Worm (Caenorhabditis elegans) whole organism, L3 larva: ENCODE measurements around the gene clec-162.
A peak's percentile ranks its signal among the peaks of the same experiment; 100 is the strongest.

Source experiments
- ZK546.5 ChIP-seq: sonication (generic microtip); optimal IDR thresholded peaks from 2 replicates; lab custom pipeline; 2017; ENCODE audit warnings: missing biosample characterization, missing genetic modification characterization
- aly-2 ChIP-seq: fragments of 150-350 bp; optimal IDR thresholded peaks from 2 replicates; lab custom pipeline; 2014; ENCODE audit warnings: missing biosample characterization, missing genetic modification characterization
- ceh-82 ChIP-seq: fragments of 150-350 bp; optimal IDR thresholded peaks from 2 replicates; lab custom pipeline; 2014; ENCODE audit warnings: missing biosample characterization, missing genetic modification characterization
- daf-12 ChIP-seq: fragments of 150-350 bp; optimal IDR thresholded peaks from 2 replicates; lab custom pipeline; 2014; ENCODE audit warnings: missing biosample characterization, missing genetic modification reagents, missing genetic modification characterization
- egl-27 ChIP-seq: sonication (generic microtip); optimal IDR thresholded peaks from 4 replicates; lab custom pipeline; 2017; ENCODE audit warnings: missing biosample characterization, missing genetic modification reagents, missing genetic modification characterization
- egl-5 ChIP-seq: fragments of 150-350 bp; optimal IDR thresholded peaks from 2 replicates; lab custom pipeline; 2017; ENCODE audit warnings: missing biosample characterization, missing genetic modification reagents, missing genetic modification characterization, inconsistent platforms
- elt-1 ChIP-seq: fragments of 150-350 bp; optimal IDR thresholded peaks from 2 replicates; lab custom pipeline; 2014; ENCODE audit warnings: missing biosample characterization, missing genetic modification characterization
- elt-2 ChIP-seq: sonication (generic microtip); optimal IDR thresholded peaks from 2 replicates; lab custom pipeline; 2016; ENCODE audit warnings: missing genetic modification reagents, mild to moderate bottlenecking, missing genetic modification characterization, missing compliant biosample characterization
- elt-3 ChIP-seq, 3 experiments: fragments of 150-350 bp in 1 of 3; sonication (generic microtip) in 2 of 3; optimal IDR thresholded peaks; 2 replicates in 2 of 3; 4 replicates in 1 of 3; lab custom pipeline; 2014 to 2017; ENCODE audit warnings: missing biosample characterization in 3 of 3, missing genetic modification characterization in 3 of 3
- eor-1 ChIP-seq, 2 experiments: fragments of 150-350 bp; optimal IDR thresholded peaks; 2 replicates each; lab custom pipeline; 2014 to 2018; ENCODE audit warnings: missing biosample characterization in 2 of 2, missing genetic modification characterization in 2 of 2
- fkh-2 ChIP-seq: fragments of 150-350 bp; optimal IDR thresholded peaks from 2 replicates; lab custom pipeline; 2014; ENCODE audit warnings: missing biosample characterization, missing genetic modification reagents, missing genetic modification characterization
- fos-1 ChIP-seq: fragments of 150-350 bp; optimal IDR thresholded peaks from 2 replicates; lab custom pipeline; 2014; ENCODE audit warnings: missing biosample characterization, missing genetic modification characterization
- lin-15B ChIP-seq: fragments of 150-350 bp; optimal IDR thresholded peaks from 2 replicates; lab custom pipeline; 2014; ENCODE audit warnings: missing biosample characterization, missing genetic modification characterization
- lin-39 ChIP-seq: fragments of 150-350 bp; optimal IDR thresholded peaks from 2 replicates; lab custom pipeline; 2018; ENCODE audit warnings: missing biosample characterization, missing genetic modification reagents, missing genetic modification characterization
- mdl-1 ChIP-seq: fragments of 150-350 bp; optimal IDR thresholded peaks from 2 replicates; lab custom pipeline; 2014; ENCODE audit warnings: missing biosample characterization, missing genetic modification characterization
- mml-1 ChIP-seq: fragments of 150-350 bp; sonication (generic microtip); optimal IDR thresholded peaks from 3 replicates; lab custom pipeline; 2014; ENCODE audit warnings: missing biosample characterization, missing genetic modification characterization
- nfya-1 ChIP-seq: sonication (generic microtip); optimal IDR thresholded peaks from 2 replicates; lab custom pipeline; 2017; ENCODE audit warnings: missing genetic modification characterization, mild to moderate bottlenecking, missing compliant biosample characterization, antibody characterized with exemption, moderate library complexity; ENCODE audit not compliant: insufficient read depth
- nhr-12 ChIP-seq: fragments of 150-350 bp; optimal IDR thresholded peaks from 2 replicates; lab custom pipeline; 2014; ENCODE audit warnings: missing biosample characterization, missing genetic modification characterization
- nhr-23 ChIP-seq: fragments of 150-350 bp; optimal IDR thresholded peaks from 2 replicates; lab custom pipeline; 2014; ENCODE audit warnings: missing biosample characterization, missing genetic modification reagents, missing genetic modification characterization
- nhr-25 ChIP-seq: sonication (generic microtip); optimal IDR thresholded peaks from 2 replicates; lab custom pipeline; 2017; ENCODE audit warnings: missing biosample characterization, missing genetic modification characterization
- nhr-43 ChIP-seq: sonication (generic microtip); optimal IDR thresholded peaks from 2 replicates; lab custom pipeline; 2016; ENCODE audit warnings: mild to moderate bottlenecking, missing genetic modification characterization, missing compliant biosample characterization; ENCODE audit not compliant: poor library complexity, severe bottlenecking
- nhr-67 ChIP-seq: fragments of 150-350 bp; optimal IDR thresholded peaks from 2 replicates; lab custom pipeline; 2014; ENCODE audit warnings: missing biosample characterization, missing genetic modification characterization
- nhr-76 ChIP-seq: fragments of 150-350 bp; sonication (generic microtip); optimal IDR thresholded peaks from 5 replicates; lab custom pipeline; 2014; ENCODE audit warnings: missing biosample characterization, missing genetic modification characterization
- nhr-77 ChIP-seq: fragments of 150-350 bp; optimal IDR thresholded peaks from 2 replicates; lab custom pipeline; 2014; ENCODE audit warnings: missing biosample characterization, missing genetic modification characterization
- pha-4 ChIP-seq: fragments of 150-350 bp; optimal IDR thresholded peaks from 2 replicates; lab custom pipeline; 2014; ENCODE audit warnings: missing biosample characterization, missing genetic modification reagents, missing genetic modification characterization
- pqm-1 ChIP-seq: fragments of 150-350 bp; optimal IDR thresholded peaks from 2 replicates; lab custom pipeline; 2017; ENCODE audit warnings: missing biosample characterization, missing genetic modification characterization, inconsistent platforms
- skn-1 ChIP-seq: fragments of 150-350 bp; optimal IDR thresholded peaks from 2 replicates; lab custom pipeline; 2014; ENCODE audit warnings: missing biosample characterization, missing genetic modification characterization
- snpc-4 ChIP-seq: fragments of 150-350 bp; optimal IDR thresholded peaks from 2 replicates; lab custom pipeline; 2014; ENCODE audit warnings: missing biosample characterization, missing genetic modification characterization
- tbx-2 ChIP-seq: sonication (generic microtip); optimal IDR thresholded peaks from 2 replicates; lab custom pipeline; 2016; ENCODE audit warnings: mild to moderate bottlenecking, missing genetic modification characterization, missing compliant biosample characterization
- unc-39 ChIP-seq: sonication (generic microtip); optimal IDR thresholded peaks from 4 replicates; lab custom pipeline; 2017; ENCODE audit warnings: missing biosample characterization, missing genetic modification characterization
- ztf-4 ChIP-seq: fragments of 150-350 bp; optimal IDR thresholded peaks from 2 replicates; lab custom pipeline; 2014; ENCODE audit warnings: missing biosample characterization, missing genetic modification characterization

The clec-162 gene

DNA sequence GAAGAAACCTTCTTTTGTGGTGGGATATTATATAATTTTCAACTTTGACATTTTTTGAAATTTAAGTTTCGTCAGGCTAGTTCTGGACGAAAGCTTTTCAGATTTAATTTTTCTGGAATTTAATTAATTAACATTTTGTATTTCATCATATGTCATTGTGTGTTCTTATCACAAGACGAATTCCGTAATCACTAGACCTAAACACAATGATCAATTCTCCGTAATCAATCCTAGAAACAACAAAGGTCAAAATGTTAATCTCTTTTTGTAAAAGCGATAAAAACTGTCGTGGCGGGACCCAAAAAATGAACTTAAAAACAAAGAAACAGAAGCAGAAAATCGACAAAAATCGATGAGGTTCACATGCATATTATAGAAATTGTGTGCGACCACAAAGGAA lies 10.3 kb downstream of the clec-162 start:
- peak; percentile 28 for TF ChIP-seq pqm-1 (tag; lab: Kevin White, UChicago)
- no peak for TF ChIP-seq ceh-82 (tag; lab: Kevin White, UChicago)
- no peak for TF ChIP-seq fos-1 (tag; lab: Kevin White, UChicago)
- peak; percentile 80 for TF ChIP-seq elt-2 (tag; lab: Kevin White, UChicago)
- no peak for TF ChIP-seq skn-1

DNA sequence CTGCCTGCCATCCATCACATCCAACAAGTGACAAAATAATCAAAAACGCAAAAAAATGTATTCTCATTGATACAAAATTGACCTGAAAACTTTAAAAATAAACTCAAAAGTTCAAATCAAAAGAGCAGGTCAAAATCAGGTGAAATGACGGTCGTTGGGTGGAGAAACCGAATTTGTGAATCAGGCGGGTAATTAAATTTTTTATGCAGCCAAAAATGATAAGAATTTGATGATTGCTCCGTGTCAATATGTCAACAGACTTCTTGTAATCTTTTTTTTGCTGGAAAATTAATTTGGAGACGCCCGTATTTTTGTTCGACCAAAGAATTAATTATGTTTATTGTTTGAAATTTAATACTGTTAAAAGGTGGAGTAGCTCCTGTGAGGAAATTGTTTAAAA lies 11.2 kb downstream of the clec-162 start, which contains the start of gene ncx-6:
Gene ncx-6, minus strand, starts transcription at position 88 of the 400 bp plus-strand sequence.
- TF ChIP-seq egl-27 (tag; lab: Kevin White, UChicago), result no peak
- TF ChIP-seq pqm-1 (tag; lab: Kevin White, UChicago), result peak; percentile 0
- peak; percentile 76 for TF ChIP-seq elt-2 (tag; lab: Kevin White, UChicago)

DNA sequence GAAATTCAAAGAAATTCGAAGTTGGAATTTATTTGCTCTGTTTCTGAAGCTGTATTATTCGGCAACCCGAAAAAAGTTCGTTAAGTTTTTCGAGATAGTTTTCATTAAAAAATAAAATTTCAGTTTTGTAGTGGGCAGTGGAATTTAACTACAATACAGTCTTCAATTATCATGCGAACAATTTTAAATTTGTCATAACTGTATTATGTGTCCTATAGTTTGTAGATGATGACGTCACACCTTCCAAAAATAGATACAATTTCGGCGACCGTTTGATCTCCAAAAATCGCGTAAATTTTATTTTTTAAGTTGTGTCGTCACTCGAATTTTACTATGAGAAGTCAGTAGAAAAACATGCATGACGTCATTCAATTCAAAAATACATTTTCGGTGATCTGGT lies 11.8 kb downstream of the clec-162 start:
- TF ChIP-seq nhr-12 (tag; lab: Kevin White, UChicago) (no peak), daf-12 (tag; lab: Kevin White, UChicago) (no peak), egl-27 (tag; lab: Kevin White, UChicago) (no peak), lin-39 (no peak), ZK546.5 (tag; lab: Kevin White, UChicago) (no peak), ztf-4 (tag; lab: Kevin White, UChicago) (no peak), mml-1 (tag; lab: Kevin White, UChicago) (no peak), ceh-82 (tag; lab: Kevin White, UChicago) (no peak), nhr-76 (tag; lab: Kevin White, UChicago) (no peak), mdl-1 (tag; lab: Kevin White, UChicago) (no peak), snpc-4 (tag; lab: Kevin White, UChicago) (no peak), elt-2 (tag; lab: Kevin White, UChicago) (no peak), nhr-67 (no peak), elt-3 (tag; optimal IDR thresholded peaks at IDR 0.05; lab: Kevin White, UChicago) (no peak), eor-1 (tag; optimal IDR thresholded peaks at IDR 0.05; lab: Kevin White, UChicago) (no peak), nhr-43 (tag; lab: Kevin White, UChicago) (no peak), elt-1 (tag; lab: Kevin White, UChicago) (no peak), unc-39 (tag; lab: Kevin White, UChicago) (no peak), skn-1 (no peak)
- TF ChIP-seq, all 47 proteins: peak for 0

DNA sequence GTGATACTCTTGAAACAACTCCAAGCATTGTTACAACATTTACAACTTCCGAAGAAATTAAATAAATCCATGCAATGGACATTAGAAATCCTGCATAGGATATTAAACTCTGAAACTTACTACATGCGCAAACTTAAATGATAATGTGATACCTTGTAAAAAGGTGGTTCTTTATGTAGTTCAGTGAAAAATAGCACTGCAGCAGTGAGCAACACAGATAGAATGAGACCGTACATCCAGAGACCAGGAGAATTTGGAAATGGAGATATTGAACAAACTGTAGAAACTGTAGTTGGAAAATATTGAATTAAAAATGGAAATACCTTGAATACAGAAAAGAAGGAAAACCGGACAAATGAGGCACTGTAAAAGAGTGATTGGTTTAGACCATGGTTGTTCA lies 13.9 kb downstream of the clec-162 start:
- TF ChIP-seq lin-15B (tag; lab: Kevin White, UChicago) (no peak), ztf-4 (tag; lab: Kevin White, UChicago) (no peak), nhr-23 (tag; lab: Kevin White, UChicago) (no peak), fkh-2 (tag; lab: Kevin White, UChicago) (no peak), ceh-82 (tag; lab: Kevin White, UChicago) (no peak), tbx-2 (no peak), nhr-25 (tag; lab: Kevin White, UChicago) (no peak), nhr-77 (tag; lab: Kevin White, UChicago) (no peak)

DNA sequence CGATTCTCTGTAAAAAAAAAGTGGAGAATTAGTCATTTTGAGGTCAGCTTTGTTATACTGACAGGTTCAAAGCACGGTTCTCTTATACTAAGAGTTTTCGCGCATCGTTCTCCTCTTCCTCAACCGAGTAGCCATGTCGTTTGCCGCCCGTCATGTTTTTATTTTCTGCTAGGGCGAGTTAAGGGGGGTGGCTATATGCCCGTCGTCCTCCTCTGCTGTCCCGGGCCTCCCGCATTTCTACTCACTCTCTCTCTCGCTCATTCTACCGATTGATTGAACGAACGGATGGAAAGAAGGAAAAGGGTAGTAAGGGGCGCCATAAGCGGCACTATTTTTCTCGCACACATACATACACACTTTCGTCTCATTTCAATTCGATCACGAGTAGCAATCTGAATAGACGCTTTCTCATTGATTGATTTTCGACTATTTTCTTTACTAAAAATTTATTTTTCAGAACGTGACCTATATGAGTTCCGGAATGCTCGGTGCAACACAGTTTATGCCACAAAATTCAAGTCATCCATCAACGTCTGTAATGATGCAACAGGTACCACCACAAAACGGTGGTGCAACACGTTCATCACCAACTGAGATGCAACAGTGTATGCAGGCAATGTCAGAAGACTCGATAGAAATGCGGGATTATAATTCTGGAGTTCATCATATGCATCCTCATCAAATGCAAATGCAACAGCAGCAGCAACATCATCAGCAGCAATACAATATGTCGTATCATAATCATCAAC lies 19.7 kb downstream of the clec-162 start:
- TF ChIP-seq nhr-76 (tag; lab: Kevin White, UChicago), result no peak
- TF ChIP-seq lin-39, result peak; percentile 41
- TF ChIP-seq egl-5 (tag; lab: Kevin White, UChicago), result peak; percentile 18

DNA sequence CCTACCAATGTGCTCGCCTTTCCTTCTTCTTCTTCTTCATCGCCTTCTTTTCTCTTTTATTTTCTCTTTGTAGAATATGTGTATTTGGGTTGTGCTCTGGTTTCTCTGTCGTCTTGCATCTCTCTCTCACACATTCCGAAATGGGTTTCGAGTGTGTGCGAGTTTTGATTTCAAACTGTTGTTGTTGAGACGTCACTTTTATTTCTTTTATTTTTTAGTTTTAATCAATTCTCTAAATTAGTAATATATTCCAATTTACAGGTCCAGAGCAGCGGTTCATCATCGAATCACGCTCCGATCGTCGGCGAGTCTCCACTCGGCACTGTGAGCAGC lies 20.4 kb downstream of the clec-162 start:
- TF ChIP-seq nfya-1, result peak; percentile 22
- TF ChIP-seq elt-3 (tag; optimal IDR thresholded peaks at IDR 0.05; lab: Kevin White, UChicago), result no peak
- TF ChIP-seq pha-4, result no peak
- no peak for TF ChIP-seq aly-2 (tag; lab: Kevin White, UChicago)
